Worm (Caenorhabditis elegans) whole organism, young adult: Measurements from ENCODE around the gene spe-43.

ENCODE experiments used
- B0261.1 ChIP-seq: sonication (generic microtip); optimal IDR thresholded peaks from 2 replicates; lab custom pipeline; 2016; ENCODE audit warnings: mild to moderate bottlenecking, missing genetic modification characterization, moderate library complexity, missing compliant biosample characterization
- C06A6.2 ChIP-seq: fragments of 200-800 bp; sonication (Bioruptor generic); conservative IDR thresholded peaks from 2 replicates; pipeline ENCODE4 v1.3.6; 2022; ENCODE audit warnings: missing genetic modification characterization, missing compliant biosample characterization
- C17E4.6 ChIP-seq: fragments of 200-800 bp; sonication (Bioruptor generic); IDR thresholded peaks from 2 replicates; pipeline ENCODE4 v1.3.6; 2022; ENCODE audit warnings: missing genetic modification reagents, missing genetic modification characterization, missing compliant biosample characterization
- D2030.7 ChIP-seq: fragments of 200-800 bp; sonication (Bioruptor generic); IDR thresholded peaks from 2 replicates; pipeline ENCODE4 v1.3.6; 2022; ENCODE audit warnings: missing genetic modification reagents, missing genetic modification characterization, missing compliant biosample characterization
- F10E7.11 ChIP-seq: sonication (generic microtip); optimal IDR thresholded peaks from 2 replicates; lab custom pipeline; 2017; ENCODE audit warnings: mild to moderate bottlenecking, missing genetic modification characterization, moderate library complexity, missing compliant biosample characterization
- F33H1.4 ChIP-seq: fragments of 200-800 bp; sonication (Bioruptor generic); IDR thresholded peaks from 2 replicates; pipeline ENCODE4 v1.3.6; 2022; ENCODE audit warnings: missing genetic modification reagents, missing genetic modification characterization, missing compliant biosample characterization
- F52B5.7 ChIP-seq: sonication (generic microtip); optimal IDR thresholded peaks from 2 replicates; lab custom pipeline; 2016; ENCODE audit warnings: mild to moderate bottlenecking, missing genetic modification characterization, missing compliant biosample characterization
- F57A8.1 ChIP-seq: fragments of 200-800 bp; sonication (Bioruptor generic); optimal IDR thresholded peaks from 2 replicates; lab custom pipeline; 2018; ENCODE audit warnings: mild to moderate bottlenecking, missing genetic modification characterization, moderate library complexity, missing compliant biosample characterization
- T26A5.8 ChIP-seq: sonication (generic microtip); optimal IDR thresholded peaks from 2 replicates; lab custom pipeline; 2016; ENCODE audit warnings: missing genetic modification characterization, missing compliant biosample characterization
- Y56A3A.18 ChIP-seq: fragments of 200-800 bp; sonication (Bioruptor generic); IDR thresholded peaks from 2 replicates; pipeline ENCODE4 v1.3.6; 2022; ENCODE audit warnings: missing genetic modification reagents, missing genetic modification characterization, missing compliant biosample characterization
- Y67H2A.10 ChIP-seq: fragments of 200-800 bp; sonication (Bioruptor generic); conservative IDR thresholded peaks from 2 replicates; pipeline ENCODE4 v1.3.6; 2022; ENCODE audit warnings: missing genetic modification reagents, missing genetic modification characterization, missing compliant biosample characterization
- akir-1 ChIP-seq: fragments of 200-800 bp; sonication (Bioruptor generic); optimal IDR thresholded peaks from 2 replicates; lab custom pipeline; 2018; ENCODE audit warnings: mild to moderate bottlenecking, missing genetic modification characterization, moderate library complexity, missing compliant biosample characterization
- aptf-3 ChIP-seq: fragments of 200-800 bp; sonication (Bioruptor generic); IDR thresholded peaks from 2 replicates; pipeline ENCODE4 v1.3.6; 2022; ENCODE audit warnings: missing genetic modification characterization, missing compliant biosample characterization
- atf-7 ChIP-seq: sonication (generic microtip); optimal IDR thresholded peaks from 2 replicates; lab custom pipeline; 2017; ENCODE audit warnings: mild to moderate bottlenecking, missing genetic modification characterization, missing compliant biosample characterization
- attf-5 ChIP-seq: fragments of 200-800 bp; sonication (Bioruptor generic); optimal IDR thresholded peaks from 2 replicates; lab custom pipeline; 2018; ENCODE audit warnings: mild to moderate bottlenecking, missing genetic modification characterization, missing compliant biosample characterization
- ccch-3 ChIP-seq: fragments of 200-800 bp; sonication (Bioruptor generic); optimal IDR thresholded peaks from 2 replicates; lab custom pipeline; 2018; ENCODE audit warnings: mild to moderate bottlenecking, missing genetic modification characterization, missing compliant biosample characterization
- cebp-2 ChIP-seq: fragments of 200-800 bp; sonication (Bioruptor generic); IDR thresholded peaks from 2 replicates; pipeline ENCODE4 v1.3.6; 2022; ENCODE audit warnings: missing genetic modification characterization, missing compliant biosample characterization
- ceh-58 ChIP-seq: fragments of 200-800 bp; sonication (Bioruptor generic); IDR thresholded peaks from 2 replicates; pipeline ENCODE4 v1.3.6; 2022; ENCODE audit warnings: missing genetic modification characterization, missing compliant biosample characterization
- ceh-91 ChIP-seq: fragments of 200-800 bp; sonication (Bioruptor generic); IDR thresholded peaks from 2 replicates; pipeline ENCODE4 v1.3.6; 2022; ENCODE audit warnings: missing genetic modification reagents, missing genetic modification characterization, missing compliant biosample characterization
- chd-7 ChIP-seq: sonication (generic microtip); optimal IDR thresholded peaks from 2 replicates; lab custom pipeline; 2016; ENCODE audit warnings: mild to moderate bottlenecking, missing genetic modification characterization, moderate library complexity, missing compliant biosample characterization
- dpff-1 ChIP-seq: sonication (generic microtip); optimal IDR thresholded peaks from 2 replicates; lab custom pipeline; 2017; ENCODE audit warnings: mild to moderate bottlenecking, missing genetic modification characterization, missing compliant biosample characterization
- dpl-1 ChIP-seq: fragments of 150-350 bp; optimal IDR thresholded peaks from 2 replicates; lab custom pipeline; 2014; ENCODE audit warnings: missing biosample characterization, missing genetic modification reagents, missing genetic modification characterization
- ets-4 ChIP-seq: fragments of 200-800 bp; sonication (Bioruptor generic); optimal IDR thresholded peaks from 2 replicates; lab custom pipeline; 2018; ENCODE audit warnings: mild to moderate bottlenecking, missing genetic modification characterization, missing compliant biosample characterization
- fkh-3 ChIP-seq: sonication (generic microtip); optimal IDR thresholded peaks from 2 replicates; lab custom pipeline; 2016; ENCODE audit warnings: mild to moderate bottlenecking, missing genetic modification characterization, missing compliant biosample characterization
- hlh-12 ChIP-seq: sonication (generic microtip); optimal IDR thresholded peaks from 2 replicates; lab custom pipeline; 2016; ENCODE audit warnings: missing genetic modification characterization, missing compliant biosample characterization
- hlh-26 ChIP-seq: fragments of 200-800 bp; sonication (Bioruptor generic); conservative IDR thresholded peaks from 2 replicates; pipeline ENCODE4 v1.3.6; 2022; ENCODE audit warnings: missing genetic modification reagents, missing genetic modification characterization, missing compliant biosample characterization
- hmg-1.2 ChIP-seq: fragments of 200-800 bp; sonication (Bioruptor generic); IDR thresholded peaks from 2 replicates; pipeline ENCODE4 v1.3.6; 2022; ENCODE audit warnings: missing genetic modification reagents, missing genetic modification characterization, missing compliant biosample characterization
- hsf-1 ChIP-seq: fragments of 200-800 bp; sonication (Bioruptor generic); IDR thresholded peaks from 2 replicates; pipeline ENCODE4 v1.3.6; 2022; ENCODE audit warnings: missing genetic modification reagents, missing genetic modification characterization, missing compliant biosample characterization
- let-607 ChIP-seq, 2 experiments: fragments of 200-800 bp in 1 of 2; sonication (Bioruptor generic) in 1 of 2; sonication (generic microtip) in 1 of 2; optimal IDR thresholded peaks; 2 replicates each; lab custom pipeline; 2016 to 2018; ENCODE audit warnings: mild to moderate bottlenecking in 2 of 2, missing compliant biosample characterization in 2 of 2, missing genetic modification characterization in 2 of 2, moderate library complexity in 2 of 2, missing genotype in 1 of 2
- lin-35 ChIP-seq, 3 experiments: fragments of 150-350 bp in 2 of 3; sonication (generic microtip) in 1 of 3; optimal IDR thresholded peaks; 2 replicates each; lab custom pipeline; 2014 to 2018; ENCODE audit warnings: missing biosample characterization in 3 of 3, missing genetic modification characterization in 3 of 3, missing genetic modification reagents in 3 of 3
- lsl-1 ChIP-seq: fragments of 200-800 bp; sonication (Bioruptor generic); optimal IDR thresholded peaks from 2 replicates; lab custom pipeline; 2018; ENCODE audit warnings: mild to moderate bottlenecking, missing genetic modification characterization, moderate library complexity, missing compliant biosample characterization
- madf-10 ChIP-seq: sonication (generic microtip); optimal IDR thresholded peaks from 2 replicates; lab custom pipeline; 2016; ENCODE audit warnings: mild to moderate bottlenecking, missing genetic modification characterization, missing compliant biosample characterization
- mcd-1 ChIP-seq: fragments of 200-800 bp; sonication (Bioruptor generic); IDR thresholded peaks from 2 replicates; pipeline ENCODE4 v1.3.6; 2022; ENCODE audit warnings: missing genetic modification reagents, missing genetic modification characterization, missing compliant biosample characterization
- nfya-2 ChIP-seq: fragments of 200-800 bp; sonication (Bioruptor generic); IDR thresholded peaks from 2 replicates; pipeline ENCODE4 v1.3.6; 2022; ENCODE audit warnings: missing genetic modification reagents, missing genetic modification characterization, missing compliant biosample characterization
- nfyb-1 ChIP-seq: fragments of 200-800 bp; sonication (Bioruptor generic); IDR thresholded peaks from 2 replicates; pipeline ENCODE4 v1.3.6; 2022; ENCODE audit warnings: missing genetic modification reagents, missing genetic modification characterization, missing compliant biosample characterization
- pbrm-1 ChIP-seq: fragments of 200-800 bp; sonication (Bioruptor generic); IDR thresholded peaks from 2 replicates; pipeline ENCODE4 v1.3.6; 2022; ENCODE audit warnings: missing genetic modification reagents, missing genetic modification characterization, missing compliant biosample characterization
- rec-8 ChIP-seq, 2 experiments: sonication (generic microtip); optimal IDR thresholded peaks; 2 replicates each; lab custom pipeline; 2016; ENCODE audit warnings: mild to moderate bottlenecking in 2 of 2, missing genetic modification characterization in 2 of 2, missing genetic modification reagents in 2 of 2, missing genotype in 2 of 2, missing biosample characterization in 1 of 2, missing compliant biosample characterization in 1 of 2, moderate library complexity in 1 of 2
- repo-1 ChIP-seq: sonication (generic microtip); optimal IDR thresholded peaks from 2 replicates; lab custom pipeline; 2017; ENCODE audit warnings: mild to moderate bottlenecking, missing genetic modification characterization, missing compliant biosample characterization
- rpc-1 ChIP-seq, 2 experiments: fragments of 150-350 bp in 1 of 2; sonication (generic microtip) in 1 of 2; optimal IDR thresholded peaks; 2 replicates each; lab custom pipeline; 2014 to 2018; ENCODE audit warnings: missing biosample characterization in 1 of 2, missing genetic modification characterization in 1 of 2, missing genetic modification reagents in 1 of 2, missing genotype in 1 of 2
- snpc-1.3 ChIP-seq: sonication (generic microtip); optimal IDR thresholded peaks from 2 replicates; lab custom pipeline; 2017; ENCODE audit warnings: missing genetic modification characterization, mild to moderate bottlenecking, missing compliant biosample characterization, antibody characterized with exemption, moderate library complexity, missing genotype, missing genetic modification reagents; ENCODE audit not compliant: insufficient read depth
- snpc-4 ChIP-seq, 5 experiments: fragments of 150-350 bp in 1 of 5; sonication (generic microtip) in 4 of 5; optimal IDR thresholded peaks; 2 replicates each; lab custom pipeline; 2014 to 2018; ENCODE audit warnings: missing genetic modification characterization in 5 of 5, missing biosample characterization in 3 of 5, antibody characterized with exemption in 2 of 5, mild to moderate bottlenecking in 2 of 5, missing compliant biosample characterization in 2 of 5, missing genotype in 2 of 5, moderate library complexity in 2 of 5, missing genetic modification reagents in 1 of 5
- tlf-1 ChIP-seq: fragments of 200-800 bp; sonication (Bioruptor generic); optimal IDR thresholded peaks from 2 replicates; lab custom pipeline; 2018; ENCODE audit warnings: mild to moderate bottlenecking, missing genetic modification characterization, missing compliant biosample characterization
- xnd-1 ChIP-seq: sonication (generic microtip); optimal IDR thresholded peaks from 2 replicates; lab custom pipeline; 2016; ENCODE audit warnings: missing genotype, missing genetic modification reagents, missing genetic modification characterization, missing compliant biosample characterization
- zfh-2 ChIP-seq: fragments of 200-800 bp; sonication (Bioruptor generic); conservative IDR thresholded peaks from 2 replicates; pipeline ENCODE4 v1.3.6; 2022; ENCODE audit warnings: missing genetic modification reagents, missing genetic modification characterization, missing compliant biosample characterization
- ztf-18 ChIP-seq: sonication (generic microtip); optimal IDR thresholded peaks from 2 replicates; lab custom pipeline; 2016; ENCODE audit warnings: missing genotype, mild to moderate bottlenecking, missing genetic modification characterization, missing compliant biosample characterization
- ztf-25 ChIP-seq: fragments of 200-800 bp; sonication (Bioruptor generic); IDR thresholded peaks from 2 replicates; pipeline ENCODE4 v1.3.6; 2022; ENCODE audit warnings: missing genetic modification reagents, missing genetic modification characterization, missing compliant biosample characterization
- ztf-28 ChIP-seq: fragments of 200-800 bp; sonication (Bioruptor generic); IDR thresholded peaks from 2 replicates; pipeline ENCODE4 v1.3.6; 2022; ENCODE audit warnings: missing genetic modification reagents, missing genetic modification characterization, missing compliant biosample characterization
- ztf-3 ChIP-seq: fragments of 200-800 bp; sonication (Bioruptor generic); optimal IDR thresholded peaks from 2 replicates; lab custom pipeline; 2018; ENCODE audit warnings: mild to moderate bottlenecking, missing genetic modification characterization, missing compliant biosample characterization

The spe-43 gene

ce11 chrIV:13093677-13094076, 48.5 kb downstream of the spe-43 start, which contains the start of the genes prcc-1 and C39E9.12:
Gene prcc-1 (minus strand): TSS chrIV:13093795.
Gene C39E9.12 (plus strand): TSS chrIV:13094007.
- TF ChIP-seq hlh-26 (GFP tag; lab: Robert Waterston, UW) (no peak), snpc-4 (GFP tag; optimal IDR thresholded peaks at IDR 0.05; lab: Kevin White, UChicago) (no peak), snpc-4 (tag; optimal IDR thresholded peaks at IDR 0.05; lab: Kevin White, UChicago) (peak in 2 of 4 experiments; percentile 1 to 67), B0261.1 (tag; lab: Kevin White, UChicago) (no peak), D2030.7 (GFP tag; lab: Robert Waterston, UW) (peak; percentile 89), chd-7 (tag; lab: Kevin White, UChicago) (no peak), atf-7 (tag; lab: Kevin White, UChicago) (no peak), xnd-1 (peak; percentile 80), cebp-2 (GFP tag; lab: Robert Waterston, UW) (no peak), lsl-1 (GFP tag; lab: Kevin White, UChicago) (peak; percentile 74), pbrm-1 (peak; percentile 29; the same call in 1 of the 2 replicates), T26A5.8 (tag; lab: Kevin White, UChicago) (no peak), lin-35 (GFP tag; optimal IDR thresholded peaks at IDR 0.05; lab: Kevin White, UChicago) (peak in 2 of 3 experiments; percentile 1 to 86), Y67H2A.10 (GFP tag; lab: Robert Waterston, UW) (no peak), nfya-2 (GFP tag; lab: Robert Waterston, UW) (no peak), F52B5.7 (no peak), ztf-3 (no peak), ztf-28 (GFP tag; lab: Robert Waterston, UW) (no peak), hlh-12 (tag; lab: Kevin White, UChicago) (no peak), fkh-3 (no peak), ztf-25 (no peak), repo-1 (tag; lab: Kevin White, UChicago) (no peak), attf-5 (GFP tag; lab: Kevin White, UChicago) (peak; percentile 44), ztf-18 (tag; lab: Kevin White, UChicago) (no peak), tlf-1 (GFP tag; lab: Kevin White, UChicago) (peak; percentile 44), dpff-1 (tag; lab: Kevin White, UChicago) (no peak), let-607 (tag; optimal IDR thresholded peaks at IDR 0.05; lab: Kevin White, UChicago) (no peak), hsf-1 (GFP tag; lab: Robert Waterston, UW) (no peak; the same call in 1 of the 2 replicates), ceh-58 (GFP tag; lab: Robert Waterston, UW) (no peak), hmg-1.2 (GFP tag; lab: Robert Waterston, UW) (peak; percentile 53; the same call in 1 of the 2 replicates), aptf-3 (GFP tag; lab: Robert Waterston, UW) (no peak), rpc-1 (optimal IDR thresholded peaks at IDR 0.05; lab: Kevin White, UChicago) (no peak), rpc-1 (tag; optimal IDR thresholded peaks at IDR 0.05; lab: Kevin White, UChicago) (no peak), ccch-3 (no peak), rec-8 (tag; optimal IDR thresholded peaks at IDR 0.05; lab: Kevin White, UChicago) (no peak), C06A6.2 (GFP tag; lab: Robert Waterston, UW) (no peak), F57A8.1 (GFP tag; lab: Kevin White, UChicago) (no peak), ceh-91 (GFP tag; lab: Robert Waterston, UW) (peak; percentile 82), mcd-1 (GFP tag; lab: Robert Waterston, UW) (peak; percentile 88), F33H1.4 (GFP tag; lab: Robert Waterston, UW) (peak; percentile 74), Y56A3A.18 (GFP tag; lab: Robert Waterston, UW) (no peak), nfyb-1 (GFP tag; lab: Robert Waterston, UW) (no peak), akir-1 (GFP tag; lab: Kevin White, UChicago) (no peak), dpl-1 (peak; percentile 91), madf-10 (tag; lab: Kevin White, UChicago) (no peak), C17E4.6 (no peak), zfh-2 (GFP tag; lab: Robert Waterston, UW) (no peak), snpc-1.3 (tag; lab: Kevin White, UChicago) (peak; percentile 3), F10E7.11 (tag; lab: Kevin White, UChicago) (no peak), ets-4 (GFP tag; lab: Kevin White, UChicago) (no peak)
